Fruit fly (Drosophila melanogaster) whole organism, prepupa: Measurements from ENCODE around the gene pps.

Experiments
- Blimp-1 ChIP-seq: fragments of 200-800 bp; sonication (Bioruptor generic); optimal IDR thresholded peaks from 3 replicates; lab custom pipeline; 2017; ENCODE audit warnings: missing biosample characterization, missing genetic modification characterization, mild to moderate bottlenecking, moderate library complexity, missing genetic modification reagents
- CG10631 ChIP-seq: fragments of 200-800 bp; sonication (Bioruptor generic); optimal IDR thresholded peaks from 2 replicates; lab custom pipeline; 2016; ENCODE audit warnings: missing biosample characterization, missing genetic modification characterization
- CG11902 ChIP-seq: fragments of 200-800 bp; sonication (Bioruptor generic); optimal IDR thresholded peaks from 3 replicates; lab custom pipeline; 2016; ENCODE audit warnings: missing biosample characterization, missing genetic modification characterization
- CG15336 ChIP-seq: fragments of 200-800 bp; sonication (Bioruptor generic); IDR thresholded peaks from 2 replicates; pipeline ENCODE4 v1.3.6; 2022; ENCODE audit warnings: missing biosample characterization, missing genetic modification characterization
- CG16779 ChIP-seq: fragments of 200-800 bp; sonication (Bioruptor generic); optimal IDR thresholded peaks from 3 replicates; lab custom pipeline; 2017; ENCODE audit warnings: missing biosample characterization, mild to moderate bottlenecking, missing genetic modification characterization
- CG3032 ChIP-seq: fragments of 200-800 bp; optimal IDR thresholded peaks from 2 replicates; lab custom pipeline; 2019; ENCODE audit warnings: missing biosample characterization, mild to moderate bottlenecking, missing genetic modification characterization, moderate library complexity
- CG32006 ChIP-seq: fragments of 200-800 bp; sonication (Bioruptor generic); optimal IDR thresholded peaks from 3 replicates; lab custom pipeline; 2017; ENCODE audit warnings: missing biosample characterization, mild to moderate bottlenecking, missing genetic modification characterization
- CG3919 ChIP-seq: fragments of 200-800 bp; sonication (Bioruptor generic); optimal IDR thresholded peaks from 3 replicates; lab custom pipeline; 2016; ENCODE audit warnings: missing biosample characterization, missing genetic modification characterization
- CG4318 ChIP-seq: fragments of 200-800 bp; sonication (Bioruptor generic); optimal IDR thresholded peaks from 3 replicates; lab custom pipeline; 2017; ENCODE audit warnings: missing biosample characterization, mild to moderate bottlenecking, missing genetic modification characterization
- CG6792 ChIP-seq: fragments of 200-800 bp; sonication (Bioruptor generic); optimal IDR thresholded peaks from 3 replicates; lab custom pipeline; 2016; ENCODE audit warnings: missing biosample characterization, missing genetic modification characterization
- CG6854 ChIP-seq: fragments of 200-800 bp; sonication (Bioruptor generic); optimal IDR thresholded peaks from 2 replicates; lab custom pipeline; 2017; ENCODE audit warnings: missing biosample characterization, mild to moderate bottlenecking, missing genetic modification characterization
- CG7368 ChIP-seq: fragments of 200-800 bp; sonication (Bioruptor generic); optimal IDR thresholded peaks from 3 replicates; lab custom pipeline; 2016; ENCODE audit warnings: missing biosample characterization, missing genetic modification characterization
- CG8319 ChIP-seq: fragments of 200-800 bp; sonication (Bioruptor generic); optimal IDR thresholded peaks from 3 replicates; lab custom pipeline; 2016; ENCODE audit warnings: missing biosample characterization, missing genetic modification characterization
- CG8632 ChIP-seq: fragments of 200-800 bp; sonication (Bioruptor generic); optimal IDR thresholded peaks from 3 replicates; lab custom pipeline; 2016; ENCODE audit warnings: missing biosample characterization, missing genetic modification characterization
- CG9139 ChIP-seq: fragments of 200-800 bp; sonication (Bioruptor generic); optimal IDR thresholded peaks from 3 replicates; lab custom pipeline; 2017; ENCODE audit warnings: missing biosample characterization, mild to moderate bottlenecking, missing genetic modification characterization
- Eip75B ChIP-seq: fragments of 200-800 bp; sonication (Bioruptor generic); optimal IDR thresholded peaks from 3 replicates; lab custom pipeline; 2016; ENCODE audit warnings: missing biosample characterization, missing genetic modification characterization
- Eip93F ChIP-seq: fragments of 200-800 bp; sonication (Bioruptor generic); optimal IDR thresholded peaks from 2 replicates; lab custom pipeline; 2016; ENCODE audit warnings: missing biosample characterization, mild to moderate bottlenecking, missing genetic modification characterization
- Ets21C ChIP-seq: fragments of 200-800 bp; sonication (Bioruptor generic); optimal IDR thresholded peaks from 3 replicates; lab custom pipeline; 2016; ENCODE audit warnings: missing biosample characterization, missing genetic modification characterization
- Gug ChIP-seq: fragments of 200-800 bp; sonication (Bioruptor generic); IDR thresholded peaks from 2 replicates; pipeline ENCODE4 v1.3.6; 2022; ENCODE audit warnings: missing biosample characterization, missing genetic modification characterization
- Hr38 ChIP-seq: sonication (Bioruptor generic); optimal IDR thresholded peaks from 2 replicates; lab custom pipeline; 2016; ENCODE audit warnings: missing biosample characterization, missing genetic modification characterization
- OdsH ChIP-seq: fragments of 200-800 bp; sonication (Bioruptor generic); optimal IDR thresholded peaks from 3 replicates; lab custom pipeline; 2016; ENCODE audit warnings: missing biosample characterization, missing genetic modification characterization
- Sox14 ChIP-seq: fragments of 200-800 bp; sonication (Bioruptor generic); optimal IDR thresholded peaks from 3 replicates; lab custom pipeline; 2016; ENCODE audit warnings: missing biosample characterization, missing genetic modification characterization
- achi ChIP-seq: fragments of 200-800 bp; sonication (Bioruptor generic); optimal IDR thresholded peaks from 3 replicates; lab custom pipeline; 2016; ENCODE audit warnings: missing biosample characterization, missing genetic modification characterization
- cyc ChIP-seq: fragments of 200-800 bp; sonication (Bioruptor generic); optimal IDR thresholded peaks from 3 replicates; lab custom pipeline; 2016; ENCODE audit warnings: missing biosample characterization, missing genetic modification characterization
- dac ChIP-seq: fragments of 200-800 bp; sonication (Bioruptor generic); optimal IDR thresholded peaks from 2 replicates; lab custom pipeline; 2017; ENCODE audit warnings: missing biosample characterization, mild to moderate bottlenecking, missing genetic modification characterization
- dsx ChIP-seq: fragments of 200-800 bp; optimal IDR thresholded peaks from 3 replicates; lab custom pipeline; 2019; ENCODE audit warnings: missing biosample characterization, mild to moderate bottlenecking, missing genetic modification characterization, moderate library complexity; ENCODE audit not compliant: poor library complexity, severe bottlenecking
- esn ChIP-seq: fragments of 200-800 bp; sonication (Bioruptor generic); optimal IDR thresholded peaks from 2 replicates; lab custom pipeline; 2016; ENCODE audit warnings: missing biosample characterization, mild to moderate bottlenecking, missing genetic modification characterization, moderate library complexity
- fd85E ChIP-seq: fragments of 200-800 bp; sonication (Bioruptor generic); optimal IDR thresholded peaks from 3 replicates; lab custom pipeline; 2016; ENCODE audit warnings: missing biosample characterization, missing genetic modification characterization
- fkh ChIP-seq: fragments of 200-800 bp; sonication (Bioruptor generic); optimal IDR thresholded peaks from 3 replicates; lab custom pipeline; 2017; ENCODE audit warnings: missing biosample characterization, mild to moderate bottlenecking, missing genetic modification characterization, moderate library complexity
- lz ChIP-seq: fragments of 200-800 bp; sonication (Bioruptor generic); optimal IDR thresholded peaks from 3 replicates; lab custom pipeline; 2016; ENCODE audit warnings: missing biosample characterization, missing genetic modification characterization
- net ChIP-seq: fragments of 200-800 bp; sonication (Bioruptor generic); optimal IDR thresholded peaks from 3 replicates; lab custom pipeline; 2016; ENCODE audit warnings: missing biosample characterization, missing genetic modification characterization
- pdm3 ChIP-seq: fragments of 200-800 bp; sonication (Bioruptor generic); optimal IDR thresholded peaks from 3 replicates; lab custom pipeline; 2016; ENCODE audit warnings: missing biosample characterization, missing genetic modification characterization
- svp ChIP-seq: fragments of 200-800 bp; sonication (Bioruptor generic); peaks from one replicate; lab custom pipeline; 2016; ENCODE audit warnings: missing biosample characterization, missing genetic modification characterization
- topi ChIP-seq: fragments of 200-800 bp; sonication (Bioruptor generic); optimal IDR thresholded peaks from 3 replicates; lab custom pipeline; 2016; ENCODE audit warnings: missing biosample characterization, missing genetic modification characterization
- vri ChIP-seq: fragments of 200-800 bp; sonication (Bioruptor generic); optimal IDR thresholded peaks from 3 replicates; lab custom pipeline; 2016; ENCODE audit warnings: missing biosample characterization, mild to moderate bottlenecking, missing genetic modification characterization

The pps gene

dm6 chr3R:12413274-12413958 lies at the start of gene pps, which contains the start of gene Dip-C:
Gene pps, plus strand, starts transcription at chr3R:12413828.
Gene Dip-C, minus strand, starts transcription at chr3R:12413759.
- TF ChIP-seq CG6854 (GFP tag; lab: Kevin White, UChicago) (peak; percentile 51), CG6792 (no peak), fd85E (GFP tag; lab: Kevin White, UChicago) (no peak), esn (GFP tag; lab: Kevin White, UChicago) (peak; percentile 32), CG8319 (no peak), CG3032 (tag; lab: Kevin White, UChicago) (peak; percentile 10), Sox14 (GFP tag; lab: Kevin White, UChicago) (peak; percentile 63)

- no peak for TF ChIP-seq CG16779 (tag; lab: Kevin White, UChicago)
- TF ChIP-seq CG9139, result no peak
- no peak for TF ChIP-seq fkh (GFP tag; lab: Kevin White, UChicago)
- no peak for TF ChIP-seq CG10631 (GFP tag; lab: Kevin White, UChicago)
- no peak for TF ChIP-seq vri (GFP tag; lab: Kevin White, UChicago)
- TF ChIP-seq Gug, result no peak
- TF ChIP-seq esn (GFP tag; lab: Kevin White, UChicago), result no peak
- no peak for TF ChIP-seq CG32006 (GFP tag; lab: Kevin White, UChicago)
- TF ChIP-seq topi (GFP tag; lab: Kevin White, UChicago), result no peak
- TF ChIP-seq CG8632 (GFP tag; lab: Kevin White, UChicago), result no peak
- no peak for TF ChIP-seq CG3919 (GFP tag; lab: Kevin White, UChicago)
- TF ChIP-seq CG15336 (GFP tag; lab: Robert Waterston, UW), result no peak
- no peak for TF ChIP-seq Hr38 (GFP tag; lab: Kevin White, UChicago)
- no peak for TF ChIP-seq CG4318 (GFP tag; lab: Kevin White, UChicago)
- TF ChIP-seq Eip93F (GFP tag; lab: Kevin White, UChicago), result no peak
- no peak for TF ChIP-seq CG6792
- TF ChIP-seq CG8319, result no peak
- TF ChIP-seq CG7368 (GFP tag; lab: Kevin White, UChicago), result no peak
- TF ChIP-seq Ets21C (GFP tag; lab: Kevin White, UChicago), result no peak
- no peak for TF ChIP-seq Eip75B (GFP tag; lab: Kevin White, UChicago)
Measured at dm6 chr3R:12364580-12364979, 49.0 kb upstream of the pps start, which contains the start of gene Tim17a1. Gene Tim17a1, minus strand, starts transcription at chr3R:12364680.

DNA sequence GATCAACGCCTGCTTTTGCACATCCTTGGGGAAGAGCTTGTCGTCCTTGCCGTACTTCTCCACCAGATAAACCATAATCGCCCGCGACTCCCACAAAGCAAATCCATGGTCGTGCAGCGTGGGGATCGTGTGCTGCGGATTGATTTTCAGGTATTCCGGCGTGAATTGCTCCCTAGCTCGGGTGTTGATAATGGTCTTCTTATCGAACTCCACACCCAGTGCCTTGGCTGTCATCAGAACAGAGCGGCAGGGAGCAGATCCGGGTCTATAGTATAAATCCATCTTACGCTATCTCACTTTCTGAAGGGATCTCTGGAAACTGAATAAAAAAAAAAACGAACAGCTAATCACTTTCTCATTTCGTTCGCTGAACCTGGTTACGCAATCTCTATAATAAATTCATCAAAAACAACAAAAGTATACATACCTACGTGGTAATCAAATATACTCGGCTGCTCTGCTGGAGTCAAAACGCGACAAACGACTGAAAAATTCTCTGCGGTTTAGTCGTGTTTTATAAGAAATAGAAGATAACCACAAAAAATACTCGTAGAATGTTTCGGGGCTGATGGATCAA lies 48.3 kb upstream of the pps start, which contains the start of gene GstD10:
Gene GstD10, minus strand, starts transcription at position 472 of the 577 bp plus-strand sequence.
- TF ChIP-seq CG8632 (GFP tag; lab: Kevin White, UChicago), result no peak
- peak; percentile 90 for TF ChIP-seq svp (GFP tag; lab: Kevin White, UChicago)
- TF ChIP-seq fkh (GFP tag; lab: Kevin White, UChicago), result no peak
- TF ChIP-seq achi, result no peak
- TF ChIP-seq vri (GFP tag; lab: Kevin White, UChicago), result peak; percentile 75
- no peak for TF ChIP-seq pdm3 (GFP tag; lab: Kevin White, UChicago)
- no peak for TF ChIP-seq CG32006 (GFP tag; lab: Kevin White, UChicago)
- no peak for TF ChIP-seq dsx (GFP tag; lab: Kevin White, UChicago)
- TF ChIP-seq dac (GFP tag; lab: Kevin White, UChicago), result no peak
- no peak for TF ChIP-seq OdsH (GFP tag; lab: Kevin White, UChicago)
- TF ChIP-seq CG6854 (GFP tag; lab: Kevin White, UChicago), result no peak

DNA sequence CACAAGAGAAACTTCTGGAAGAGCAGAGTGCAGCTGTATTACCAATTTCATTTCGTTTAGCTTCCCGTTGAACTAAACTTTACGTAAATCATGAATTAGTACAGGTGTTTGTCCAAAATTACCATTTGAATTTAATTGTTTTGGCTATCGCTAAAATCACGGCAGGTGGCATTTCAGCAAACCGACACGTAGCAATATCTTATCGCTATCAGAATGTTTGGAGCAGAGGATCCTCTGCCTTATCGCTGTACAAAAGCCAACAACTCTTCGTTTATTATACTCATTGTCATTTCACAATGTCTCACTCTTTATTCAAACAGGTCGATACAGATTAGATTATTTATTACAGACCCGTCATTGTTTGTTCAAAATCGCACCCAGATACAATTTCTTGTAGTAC lies 47.7 kb upstream of the pps start:
- TF ChIP-seq Blimp-1, result no peak
- no peak for TF ChIP-seq CG11902 (GFP tag; lab: Kevin White, UChicago)
- TF ChIP-seq fkh (GFP tag; lab: Kevin White, UChicago), result peak; percentile 31
- no peak for TF ChIP-seq cyc (GFP tag; lab: Kevin White, UChicago)
- peak; percentile 8 for TF ChIP-seq vri (GFP tag; lab: Kevin White, UChicago)
- no peak for TF ChIP-seq net
- TF ChIP-seq Eip93F (GFP tag; lab: Kevin White, UChicago), result peak; percentile 3
- TF ChIP-seq lz, result no peak
